Worm (Caenorhabditis elegans): ENCODE measurements around the gene T24C4.2.

T24C4.2 gene

ce11 chrIII:869869-870268, at the start of gene T24C4.2:
TSS of gene T24C4.2 (minus strand) at chrIII:869969.
- TF ChIP-seq lin-39 (tag; optimal IDR thresholded peaks at IDR 0.05): no peak

DNA sequence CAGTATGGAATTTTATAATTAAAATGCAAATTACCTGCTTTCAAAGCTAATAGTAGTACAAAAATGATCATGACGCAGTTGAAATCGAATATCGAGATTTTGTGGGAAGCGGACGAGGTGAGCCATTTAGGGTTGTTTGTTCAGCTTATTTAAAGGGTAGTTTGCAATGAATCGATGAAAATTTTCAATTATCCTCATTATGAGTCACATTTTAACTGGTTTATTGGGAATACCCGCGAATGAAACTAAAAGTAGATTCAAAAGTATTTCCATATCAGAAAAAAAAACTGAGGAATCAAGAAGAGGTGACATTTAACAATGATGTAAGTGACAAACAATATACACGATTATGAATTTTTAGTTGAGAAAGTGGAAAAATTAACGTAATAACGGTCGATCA, 49.6 kb upstream of the T24C4.2 start, which contains the start of gene F23H11.7:
Gene F23H11.7 (minus strand): TSS at position 101 of the 400 bp plus-strand sequence.
- TF ChIP-seq alr-1 (tag; optimal IDR thresholded peaks at IDR 0.05): no peak

DNA sequence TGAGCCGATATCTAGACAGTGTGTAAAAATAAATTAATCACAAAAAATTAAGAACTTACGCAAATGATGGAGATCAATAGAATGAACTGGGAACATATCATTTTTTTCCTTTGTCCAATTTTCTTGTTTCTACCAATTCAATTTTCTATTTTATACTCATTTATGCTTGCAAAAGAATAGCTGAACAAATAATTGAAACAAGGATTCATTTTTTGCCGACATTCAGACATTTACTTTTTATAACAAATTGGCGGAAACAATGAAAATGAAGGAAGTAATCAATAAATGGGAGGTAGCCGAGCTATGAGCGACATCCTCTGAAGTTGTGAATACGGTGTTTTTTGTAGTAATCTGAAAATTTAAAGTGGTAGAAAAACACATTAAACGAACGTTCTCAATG, 47.1 kb upstream of the T24C4.2 start, which contains the start of gene idpp-13:
Gene idpp-13 (minus strand): TSS at position 101 of the 400 bp plus-strand sequence.
- no peak for TF ChIP-seq gmeb-1 (tag; optimal IDR thresholded peaks at IDR 0.05)
- no peak for TF ChIP-seq lin-13 (GFP tag; optimal IDR thresholded peaks at IDR 0.05)
- no peak for TF ChIP-seq Y55F3AM.14 (GFP tag; optimal IDR thresholded peaks at IDR 0.05)
- no peak for TF ChIP-seq aly-2 (tag; optimal IDR thresholded peaks at IDR 0.05)
- no peak for TF ChIP-seq fos-1 (tag; optimal IDR thresholded peaks at IDR 0.05)
- no peak for TF ChIP-seq unc-55 (GFP tag; optimal IDR thresholded peaks at IDR 0.05)
- TF ChIP-seq elt-1 (tag; optimal IDR thresholded peaks at IDR 0.05): no peak
- no peak for TF ChIP-seq nhr-23 (tag; optimal IDR thresholded peaks at IDR 0.05)
- no peak for TF ChIP-seq ZK546.5 (tag; optimal IDR thresholded peaks at IDR 0.05)
- no peak for TF ChIP-seq lin-11 (tag; optimal IDR thresholded peaks at IDR 0.05)
- no peak for TF ChIP-seq elt-3 (tag; optimal IDR thresholded peaks at IDR 0.05)
- TF ChIP-seq egl-27 (tag; optimal IDR thresholded peaks at IDR 0.05): no peak
- TF ChIP-seq nhr-21 (tag; optimal IDR thresholded peaks at IDR 0.05): no peak
- TF ChIP-seq nhr-77 (tag; optimal IDR thresholded peaks at IDR 0.05): no peak
- TF ChIP-seq sma-3 (GFP tag; optimal IDR thresholded peaks at IDR 0.05): no peak
- no peak for TF ChIP-seq C34F6.9 (tag; optimal IDR thresholded peaks at IDR 0.05)
- no peak for TF ChIP-seq ztf-1 (GFP tag; conservative IDR thresholded peaks at IDR 0.05)

DNA sequence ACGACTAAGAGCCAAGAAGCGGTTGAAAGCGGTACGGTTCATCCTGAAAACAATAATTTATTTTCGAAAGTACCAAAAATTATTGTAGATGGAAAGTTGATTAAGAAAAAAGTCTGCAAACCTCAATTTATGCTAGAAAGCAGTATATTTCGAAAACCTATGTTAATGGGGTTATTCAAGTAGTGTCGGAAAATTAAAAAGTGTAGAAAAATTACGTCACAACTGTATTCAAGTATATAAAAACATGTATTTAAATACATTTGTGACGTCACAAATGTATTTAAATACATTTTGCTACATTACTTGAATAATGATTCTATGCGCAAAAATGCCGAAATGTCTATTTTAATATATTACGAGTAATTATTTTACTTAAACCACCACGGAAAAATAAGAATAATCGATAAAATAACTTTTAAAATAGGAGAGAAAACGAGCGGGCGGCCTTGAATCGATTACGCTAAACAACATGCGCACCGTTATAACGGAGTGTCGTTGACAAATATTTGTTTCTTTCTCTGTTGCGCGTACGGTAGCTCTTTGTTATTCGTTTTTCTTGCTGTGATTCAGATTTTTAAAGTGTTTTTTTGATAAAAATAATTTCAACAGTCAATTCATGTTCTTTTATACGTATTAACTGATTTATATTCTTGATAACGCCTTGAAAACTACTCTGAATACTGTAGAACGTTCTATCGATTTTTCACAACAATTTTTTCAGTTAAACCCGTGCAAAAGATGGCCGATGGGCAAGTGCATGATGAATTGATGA, 41.0 kb upstream of the T24C4.2 start, which contains the start of the genes F23H11.5 and bra-2:
Gene F23H11.5 (minus strand): TSS at position 51 of the 772 bp plus-strand sequence.
Gene bra-2 (plus strand): TSS at position 722 of the 772 bp plus-strand sequence.
- TF ChIP-seq unc-55 (GFP tag; optimal IDR thresholded peaks at IDR 0.05) (peak; percentile 69), lin-39 (tag; optimal IDR thresholded peaks at IDR 0.05) (no peak), elt-1 (tag; optimal IDR thresholded peaks at IDR 0.05) (no peak), nhr-129 (tag; optimal IDR thresholded peaks at IDR 0.05) (peak; percentile 4), mdl-1 (tag; optimal IDR thresholded peaks at IDR 0.05) (no peak), crh-2 (tag; optimal IDR thresholded peaks at IDR 0.05) (peak; percentile 23), sma-3 (GFP tag; optimal IDR thresholded peaks at IDR 0.05) (no peak), unc-39 (tag; optimal IDR thresholded peaks at IDR 0.05) (no peak), unc-62 (GFP tag; optimal IDR thresholded peaks at IDR 0.05) (no peak), C34F6.9 (tag; optimal IDR thresholded peaks at IDR 0.05) (peak; percentile 63), lsy-2 (tag; optimal IDR thresholded peaks at IDR 0.05) (peak in 1 of 2 experiments; percentile 70)

- TF ChIP-seq lsy-2 (tag; optimal IDR thresholded peaks at IDR 0.05): peak in 1 of 2 experiments; percentile 14
- TF ChIP-seq sem-4 (tag; optimal IDR thresholded peaks at IDR 0.05): no peak
These were observed 39.8 kb upstream of the T24C4.2 start, which contains the start of gene crls-1 for ce11 chrIII:909540-909939. TSS of gene crls-1 (minus strand) at chrIII:909902.

DNA sequence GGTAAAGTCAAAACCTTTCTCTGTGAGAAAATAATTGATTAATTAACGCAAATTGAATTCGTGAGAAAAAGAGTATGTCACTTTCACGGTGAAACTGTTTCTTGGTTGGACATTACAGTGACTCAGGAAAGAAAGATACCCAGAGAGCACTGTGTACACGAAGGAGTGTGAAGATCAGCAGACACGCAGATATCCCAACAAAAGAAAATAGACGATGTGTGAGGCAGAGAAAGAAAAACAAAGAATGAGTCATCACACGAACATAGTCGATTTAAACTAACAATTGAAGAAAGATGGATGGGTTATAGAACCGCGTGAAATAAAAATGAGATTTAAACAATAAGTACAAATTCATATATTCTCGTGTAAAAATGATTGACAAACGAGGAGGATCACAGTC, 38.2 kb upstream of the T24C4.2 start:
- peak; percentile 93 for TF ChIP-seq fos-1 (tag; optimal IDR thresholded peaks at IDR 0.05)
- TF ChIP-seq sem-4 (tag; optimal IDR thresholded peaks at IDR 0.05): no peak
- no peak for TF ChIP-seq nhr-23 (tag; optimal IDR thresholded peaks at IDR 0.05)
- peak; percentile 59 for TF ChIP-seq nhr-129 (tag; optimal IDR thresholded peaks at IDR 0.05)
- no peak for TF ChIP-seq elt-3 (tag; optimal IDR thresholded peaks at IDR 0.05)
- TF ChIP-seq lsy-2 (tag; optimal IDR thresholded peaks at IDR 0.05): peak in 1 of 2 experiments; percentile 31
- TF ChIP-seq nhr-25 (tag; optimal IDR thresholded peaks at IDR 0.05): peak; percentile 22
- TF ChIP-seq mbf-1 (tag; optimal IDR thresholded peaks at IDR 0.05): no peak
- no peak for TF ChIP-seq lin-39 (tag; optimal IDR thresholded peaks at IDR 0.05)
- no peak for TF ChIP-seq nhr-10 (tag; optimal IDR thresholded peaks at IDR 0.05)
- TF ChIP-seq R02D3.7 (tag; optimal IDR thresholded peaks at IDR 0.05): no peak
- TF ChIP-seq ztf-11 (tag; optimal IDR thresholded peaks at IDR 0.05): no peak
- peak; percentile 41 for TF ChIP-seq C34F6.9 (tag; optimal IDR thresholded peaks at IDR 0.05)

Measured in whole organism, L2 larva.